Worm (Caenorhabditis elegans) whole organism, young adult: ENCODE measurements around the gene ZC196.4.

ENCODE experiments used
- Y67H2A.10 ChIP-seq: fragments of 200-800 bp; sonication (Bioruptor generic); conservative IDR thresholded peaks from 2 replicates; pipeline ENCODE4 v1.3.6; 2022; ENCODE audit warnings: missing genetic modification reagents, missing genetic modification characterization, missing compliant biosample characterization
- ceh-100 ChIP-seq: fragments of 200-800 bp; sonication (Bioruptor generic); IDR thresholded peaks from 2 replicates; pipeline ENCODE4 v1.3.6; 2022; ENCODE audit warnings: missing genetic modification reagents, missing genetic modification characterization, missing compliant biosample characterization
- efl-1 ChIP-seq: fragments of 150-350 bp; optimal IDR thresholded peaks from 2 replicates; lab custom pipeline; 2014; ENCODE audit warnings: missing biosample characterization, missing genetic modification reagents, missing genetic modification characterization
- ets-4 ChIP-seq: fragments of 200-800 bp; sonication (Bioruptor generic); optimal IDR thresholded peaks from 2 replicates; lab custom pipeline; 2018; ENCODE audit warnings: mild to moderate bottlenecking, missing genetic modification characterization, missing compliant biosample characterization
- snpc-3.4 ChIP-seq: sonication (generic microtip); optimal IDR thresholded peaks from 2 replicates; lab custom pipeline; 2017; ENCODE audit warnings: missing genetic modification characterization, mild to moderate bottlenecking, missing compliant biosample characterization, antibody characterized with exemption, moderate library complexity, missing genotype, missing genetic modification reagents

DNA sequence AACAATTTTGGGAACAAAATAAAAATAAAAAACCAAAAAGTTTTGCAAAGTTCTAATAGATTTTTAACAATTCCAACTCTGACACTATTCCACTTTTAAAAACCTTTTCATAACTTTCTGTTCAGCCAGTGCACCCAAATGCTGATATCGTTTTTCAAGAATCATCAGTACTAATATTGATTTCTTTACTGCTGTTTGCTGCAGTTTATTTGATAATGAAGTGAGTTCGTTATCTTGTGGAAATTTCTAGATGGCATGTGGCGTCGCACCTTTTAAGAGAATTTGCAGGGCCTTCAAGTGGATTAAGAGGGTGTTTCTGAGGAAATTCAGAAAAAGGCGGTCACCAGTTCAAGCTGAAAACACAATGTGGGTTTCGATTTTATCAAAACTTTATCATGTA, 1.9 kb upstream of the ZC196.4 start:
- no peak for TF ChIP-seq Y67H2A.10
- no peak for TF ChIP-seq efl-1 (GFP tag; lab: Kevin White, UChicago)
- no peak for TF ChIP-seq ets-4 (GFP tag; lab: Kevin White, UChicago)
- no peak for TF ChIP-seq ceh-100 (GFP tag; lab: Robert Waterston, UW)
- no peak for TF ChIP-seq snpc-3.4 (tag; lab: Kevin White, UChicago)
